Worm (Caenorhabditis elegans) whole organism, midembryonic: ENCODE results near the gene F47B7.3.
A peak's percentile ranks its signal among the peaks of the same experiment; 100 is the strongest.

Experiments used
- T22C8.4 ChIP-seq: fragments of 200-800 bp; sonication (Bioruptor generic); IDR thresholded peaks from 2 replicates; pipeline ENCODE4 v1.3.6; 2022; ENCODE audit warnings: missing genetic modification characterization, missing compliant biosample characterization
- cog-1 ChIP-seq: sonication (generic microtip); optimal IDR thresholded peaks from 2 replicates; lab custom pipeline; 2016; ENCODE audit warnings: missing genetic modification characterization, missing compliant biosample characterization
- flt-1 ChIP-seq: fragments of 200-800 bp; sonication (Bioruptor generic); IDR thresholded peaks from 2 replicates; pipeline ENCODE4 v1.3.6; 2022; ENCODE audit warnings: missing genetic modification characterization, missing compliant biosample characterization
- klf-2 ChIP-seq: fragments of 200-800 bp; sonication (Bioruptor generic); conservative IDR thresholded peaks from 2 replicates; pipeline ENCODE4 v1.3.6; 2022; ENCODE audit warnings: missing genetic modification reagents, missing genetic modification characterization, missing compliant biosample characterization
- med-1 ChIP-seq: sonication (generic microtip); optimal IDR thresholded peaks from 2 replicates; lab custom pipeline; 2017; ENCODE audit warnings: missing genetic modification characterization, mild to moderate bottlenecking, missing compliant biosample characterization, antibody characterized with exemption, missing genetic modification reagents; ENCODE audit not compliant: insufficient read depth
- ref-1 ChIP-seq: fragments of 200-800 bp; sonication (Bioruptor generic); conservative IDR thresholded peaks from 2 replicates; pipeline ENCODE4 v1.3.6; 2022; ENCODE audit warnings: missing genetic modification reagents, missing genetic modification characterization, missing compliant biosample characterization
- tab-1 ChIP-seq: fragments of 200-800 bp; sonication (Bioruptor generic); IDR thresholded peaks from 2 replicates; pipeline ENCODE4 v1.3.6; 2022; ENCODE audit warnings: missing genetic modification characterization, missing compliant biosample characterization
- ztf-23 ChIP-seq: fragments of 200-800 bp; sonication (Bioruptor generic); IDR thresholded peaks from 2 replicates; pipeline ENCODE4 v1.3.6; 2022; ENCODE audit warnings: missing genetic modification reagents, missing genetic modification characterization, missing compliant biosample characterization
- ztf-29 ChIP-seq: fragments of 200-800 bp; sonication (Bioruptor generic); IDR thresholded peaks from 2 replicates; pipeline ENCODE4 v1.3.6; 2022; ENCODE audit warnings: missing genetic modification reagents, missing genetic modification characterization, missing compliant biosample characterization

F47B7.3 gene

DNA sequence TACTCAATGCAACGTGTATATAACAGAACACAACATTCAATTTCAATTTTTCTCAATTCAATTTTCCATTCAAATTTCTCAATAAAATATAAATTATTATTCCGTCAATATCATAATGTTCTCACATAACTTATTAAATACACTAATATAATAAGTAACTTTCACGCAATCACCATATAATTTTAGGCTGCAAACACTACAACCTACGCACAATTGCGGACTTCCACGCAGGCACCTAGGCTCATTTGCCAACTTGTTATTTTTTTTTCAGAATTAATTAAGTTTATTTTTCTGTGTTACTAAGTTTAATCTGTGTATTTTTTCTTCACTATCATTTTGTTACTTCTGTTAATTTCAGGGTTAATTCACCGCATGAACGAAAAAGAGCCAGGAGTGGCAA lies 8.2 kb upstream of the F47B7.3 start, which contains the start of gene F47B7.2:
F47B7.2 (plus strand) TSS at position 358 of the 400 bp plus-strand sequence.
- TF ChIP-seq ref-1 (GFP tag; lab: Robert Waterston, UW) (no peak), tab-1 (GFP tag; lab: Robert Waterston, UW) (no peak), T22C8.4 (GFP tag; lab: Robert Waterston, UW) (no peak), ztf-23 (GFP tag; lab: Robert Waterston, UW) (no peak), cog-1 (no peak), ztf-29 (no peak), med-1 (no peak), flt-1 (no peak), klf-2 (GFP tag; lab: Robert Waterston, UW) (no peak)

DNA sequence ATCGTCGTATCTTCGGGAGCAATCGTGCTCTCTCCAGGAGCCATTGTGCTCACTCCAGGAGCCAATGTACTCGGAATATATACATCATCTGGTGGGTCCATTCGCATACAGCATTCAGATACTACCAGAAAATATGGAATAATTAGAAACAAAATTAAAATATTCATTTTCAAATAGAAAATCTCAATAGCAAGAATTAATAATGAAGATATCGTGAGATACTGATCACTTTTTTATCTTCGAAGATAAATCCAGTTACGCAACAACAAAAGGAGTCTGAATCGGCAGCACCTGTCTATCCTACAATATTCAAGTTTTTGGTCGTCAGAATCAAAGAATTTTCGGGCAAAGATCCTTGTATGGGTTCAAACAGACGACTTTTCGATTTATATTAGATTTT lies 4.5 kb upstream of the F47B7.3 start, which contains the start of gene F47B7.5:
F47B7.5 (minus strand) TSS at position 101 of the 400 bp plus-strand sequence.
- no peak for TF ChIP-seq tab-1 (GFP tag; lab: Robert Waterston, UW)
- no peak for TF ChIP-seq med-1
- no peak for TF ChIP-seq ref-1 (GFP tag; lab: Robert Waterston, UW)
- TF ChIP-seq flt-1 = no peak
- TF ChIP-seq ztf-23 (GFP tag; lab: Robert Waterston, UW) = no peak
- TF ChIP-seq ztf-29 = no peak
- TF ChIP-seq klf-2 (GFP tag; lab: Robert Waterston, UW) = no peak
- TF ChIP-seq T22C8.4 (GFP tag; lab: Robert Waterston, UW) = no peak
- no peak for TF ChIP-seq cog-1

DNA sequence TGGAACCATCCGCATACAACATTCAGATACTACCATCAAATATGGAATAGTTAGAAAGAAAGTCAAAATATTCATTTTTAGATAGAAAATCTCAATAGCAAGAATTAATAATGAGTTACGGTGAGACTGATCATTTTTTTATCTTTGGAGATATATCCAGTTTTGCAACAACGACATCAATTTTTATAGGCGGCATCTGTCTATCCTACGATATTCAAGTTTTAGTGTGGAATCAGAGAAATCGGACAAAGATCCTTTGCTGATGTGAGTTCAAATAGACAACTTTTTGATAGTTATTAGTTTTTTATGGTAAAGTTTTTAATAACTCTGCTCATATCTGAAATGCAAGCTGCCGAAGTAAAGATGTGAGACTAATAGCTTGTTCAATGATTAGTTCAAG lies 2.4 kb upstream of the F47B7.3 start, which contains the start of gene F47B7.4:
F47B7.4 (minus strand) TSS at position 101 of the 400 bp plus-strand sequence.
- TF ChIP-seq flt-1 (no peak), T22C8.4 (GFP tag; lab: Robert Waterston, UW) (no peak), ref-1 (GFP tag; lab: Robert Waterston, UW) (no peak)

DNA sequence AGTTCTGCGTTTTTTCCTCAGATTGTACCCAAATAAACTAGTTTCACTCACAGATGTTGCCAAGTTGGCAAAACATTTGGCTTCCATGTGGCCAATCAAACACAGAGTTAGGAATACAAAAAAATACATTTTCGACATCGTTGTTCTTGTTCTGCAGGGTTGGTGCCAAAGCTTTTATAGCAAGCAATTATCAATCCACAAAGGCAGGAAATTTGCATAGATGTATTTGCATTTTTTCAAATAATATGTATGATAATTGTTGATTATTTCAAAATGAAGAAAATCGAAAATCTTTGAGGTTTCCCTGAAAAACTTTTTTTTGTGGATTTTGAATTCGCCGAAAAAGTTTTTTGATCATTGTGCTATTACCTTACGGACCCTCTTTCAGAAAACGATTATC lies 1.8 kb downstream of the F47B7.3 start, which contains the start of gene T14G12.11:
T14G12.11 (minus strand) TSS at position 138 of the 400 bp plus-strand sequence.
- TF ChIP-seq tab-1 (GFP tag; lab: Robert Waterston, UW) = no peak
- TF ChIP-seq ztf-23 (GFP tag; lab: Robert Waterston, UW) = no peak
- no peak for TF ChIP-seq ref-1 (GFP tag; lab: Robert Waterston, UW)

DNA sequence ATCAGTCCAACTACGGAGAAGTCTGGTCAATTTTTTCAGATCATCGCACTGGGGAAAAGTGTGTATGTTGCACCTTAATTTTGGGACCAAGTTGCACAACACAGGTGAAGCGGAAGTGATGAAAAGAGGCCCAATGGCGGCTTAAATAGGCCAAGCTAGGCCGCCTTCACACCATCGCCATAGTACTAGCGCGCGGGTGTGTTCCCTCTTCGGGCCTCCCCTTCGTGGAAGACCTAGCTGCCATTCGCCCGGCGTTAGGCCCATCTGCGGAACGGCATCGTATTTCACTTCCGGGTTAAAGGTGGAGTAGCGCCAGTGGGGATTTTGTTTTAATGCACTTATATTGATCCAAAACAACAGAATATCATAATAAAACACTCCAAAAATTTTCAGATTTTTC lies 4.4 kb downstream of the F47B7.3 start:
- TF ChIP-seq ztf-23 (GFP tag; lab: Robert Waterston, UW) (no peak), tab-1 (GFP tag; lab: Robert Waterston, UW) (0 out of 2 replicates have a peak, but pooled peaks have one; percentile 44)

DNA sequence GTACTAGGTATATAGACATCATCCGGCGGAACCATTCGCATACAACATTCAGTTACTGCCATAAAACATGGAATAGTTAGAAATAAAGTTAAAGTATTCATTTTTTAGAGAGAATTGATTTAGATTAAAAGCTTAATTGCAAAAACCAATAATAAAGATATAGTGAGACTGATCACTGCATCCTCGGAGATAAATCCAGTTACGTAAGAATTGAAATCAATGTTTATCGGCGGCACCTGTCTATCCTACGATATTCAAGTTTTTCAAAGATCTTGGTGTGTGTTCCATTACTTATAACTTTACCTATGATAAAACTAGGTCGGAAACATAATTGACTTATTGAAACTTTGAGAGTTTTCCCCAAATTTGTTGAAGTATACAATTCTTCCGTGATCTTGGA lies 4.8 kb downstream of the F47B7.3 start, which contains the start of gene T14G12.6:
T14G12.6 (minus strand) TSS at position 101 of the 400 bp plus-strand sequence.
- TF ChIP-seq klf-2 (GFP tag; lab: Robert Waterston, UW) = no peak
- no peak for TF ChIP-seq flt-1
- TF ChIP-seq tab-1 (GFP tag; lab: Robert Waterston, UW) = no peak
- no peak for TF ChIP-seq med-1
- no peak for TF ChIP-seq ztf-23 (GFP tag; lab: Robert Waterston, UW)
- no peak for TF ChIP-seq ztf-29
- no peak for TF ChIP-seq ref-1 (GFP tag; lab: Robert Waterston, UW)
- TF ChIP-seq T22C8.4 (GFP tag; lab: Robert Waterston, UW) = no peak
- no peak for TF ChIP-seq cog-1

DNA sequence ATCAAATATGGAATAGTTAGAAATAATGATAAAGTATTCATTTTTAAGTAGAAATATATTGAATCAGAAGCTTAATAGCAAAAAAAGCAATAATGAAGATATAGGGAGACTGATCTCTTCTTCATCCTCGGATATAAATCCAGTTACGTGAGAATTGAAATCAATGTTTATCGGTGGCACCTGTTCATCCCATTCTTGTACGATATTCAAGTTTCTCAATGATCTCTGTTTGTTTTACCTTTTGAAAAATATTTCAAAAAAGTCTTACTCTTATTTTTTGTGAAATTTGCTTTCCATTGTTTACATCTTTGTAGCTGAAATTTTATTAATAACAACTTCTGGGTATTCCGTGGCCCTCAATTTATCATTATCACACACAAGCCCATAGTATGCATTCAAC lies 5.8 kb downstream of the F47B7.3 start, which contains the start of gene T14G12.12:
T14G12.12 (minus strand) TSS at position 101 of the 400 bp plus-strand sequence.
- TF ChIP-seq cog-1 (no peak), klf-2 (GFP tag; lab: Robert Waterston, UW) (no peak), ref-1 (GFP tag; lab: Robert Waterston, UW) (no peak), flt-1 (no peak), tab-1 (GFP tag; lab: Robert Waterston, UW) (no peak), ztf-29 (no peak), med-1 (no peak), T22C8.4 (GFP tag; lab: Robert Waterston, UW) (no peak), ztf-23 (GFP tag; lab: Robert Waterston, UW) (no peak)

DNA sequence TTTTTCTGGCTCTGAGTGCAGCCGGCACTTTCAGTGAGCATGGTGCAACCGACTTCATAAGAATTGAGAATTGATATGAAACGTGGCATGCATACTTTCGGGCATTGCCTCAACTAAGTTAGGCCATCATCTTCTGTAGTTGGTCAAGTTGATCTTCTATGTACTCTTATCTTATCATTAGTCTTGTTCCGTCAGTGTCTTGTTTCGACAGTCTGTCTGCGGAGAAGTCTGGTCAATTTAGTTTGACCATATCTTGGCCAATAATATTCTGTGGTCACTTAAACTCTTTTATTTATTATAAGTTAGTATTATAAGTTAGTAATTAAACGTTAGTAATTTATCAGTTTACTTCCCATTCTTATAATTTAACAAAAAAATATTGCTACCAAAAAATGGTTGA lies 8.0 kb downstream of the F47B7.3 start:
- TF ChIP-seq klf-2 (GFP tag; lab: Robert Waterston, UW) (no peak), ref-1 (GFP tag; lab: Robert Waterston, UW) (no peak), tab-1 (GFP tag; lab: Robert Waterston, UW) (no peak), ztf-23 (GFP tag; lab: Robert Waterston, UW) (no peak), med-1 (no peak), cog-1 (no peak), flt-1 (no peak), T22C8.4 (GFP tag; lab: Robert Waterston, UW) (no peak), ztf-29 (no peak)

DNA sequence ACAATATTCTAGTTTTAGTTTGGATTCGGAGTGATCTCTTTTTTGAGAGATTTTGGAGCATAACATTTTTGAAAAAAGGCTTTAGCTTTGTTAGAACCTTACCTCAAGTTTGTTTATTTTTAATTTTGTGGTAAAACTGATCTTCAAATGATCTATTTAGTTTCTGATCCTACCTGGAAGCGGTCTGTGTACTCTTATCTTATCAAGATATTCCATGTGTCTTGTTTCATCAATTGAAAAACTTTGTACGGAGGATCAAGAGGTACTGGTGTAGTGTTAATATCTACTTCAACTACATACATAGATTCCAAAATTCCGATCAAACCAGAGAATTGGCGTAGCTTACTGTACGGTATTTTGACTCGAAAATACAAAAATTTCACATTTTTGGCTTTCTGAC lies 8.4 kb downstream of the F47B7.3 start:
- TF ChIP-seq T22C8.4 (GFP tag; lab: Robert Waterston, UW) (no peak), ref-1 (GFP tag; lab: Robert Waterston, UW) (no peak), cog-1 (no peak), flt-1 (no peak), med-1 (no peak), tab-1 (GFP tag; lab: Robert Waterston, UW) (no peak), klf-2 (GFP tag; lab: Robert Waterston, UW) (no peak), ztf-23 (GFP tag; lab: Robert Waterston, UW) (no peak), ztf-29 (no peak)

DNA sequence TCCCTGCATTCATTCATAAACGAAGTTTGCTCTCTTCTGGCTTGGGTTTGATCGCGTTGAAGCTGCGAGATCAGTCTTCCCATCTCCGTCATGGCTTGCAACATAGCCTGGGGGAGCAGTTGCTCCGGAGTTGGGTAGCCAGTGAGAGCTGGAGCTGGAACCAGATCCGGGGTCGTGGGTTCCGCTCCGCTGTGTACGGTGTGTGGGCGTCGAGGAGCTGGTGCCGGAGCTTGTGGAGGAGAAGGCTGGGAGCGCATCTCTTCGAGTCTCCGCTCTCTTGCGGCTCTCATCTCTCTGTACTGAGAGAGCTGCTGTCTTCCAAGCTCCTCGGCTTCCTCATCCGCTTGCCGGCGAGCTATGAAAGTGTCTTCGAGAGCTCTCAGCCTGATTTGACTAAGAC lies 11.8 kb downstream of the F47B7.3 start:
- 0 out of 2 replicates have a peak, but pooled peaks have one; percentile 11 for TF ChIP-seq tab-1 (GFP tag; lab: Robert Waterston, UW)
- TF ChIP-seq cog-1 = no peak

DNA sequence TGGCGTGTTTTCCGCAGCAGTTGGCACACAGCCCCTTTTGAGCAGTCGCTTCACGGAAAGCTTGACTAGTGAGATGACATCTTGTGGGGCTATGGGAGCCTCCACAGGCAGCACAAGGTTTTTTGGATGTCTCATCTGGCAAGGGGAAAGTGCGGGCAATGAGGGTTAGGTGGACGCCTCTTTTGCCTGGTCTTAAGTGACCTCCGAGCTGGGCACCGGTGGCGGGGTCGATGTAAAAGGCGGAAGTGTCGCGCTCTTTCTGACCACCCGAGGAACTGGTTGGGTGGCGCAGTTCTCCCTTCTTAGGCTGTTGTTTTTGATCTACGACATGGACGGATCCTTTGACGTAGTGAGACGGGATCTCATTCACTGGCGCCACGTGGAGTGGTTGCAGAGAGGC lies 12.8 kb downstream of the F47B7.3 start:
- no peak for TF ChIP-seq ztf-23 (GFP tag; lab: Robert Waterston, UW)
- no peak for TF ChIP-seq med-1
- TF ChIP-seq cog-1 = no peak
- no peak for TF ChIP-seq ref-1 (GFP tag; lab: Robert Waterston, UW)
- TF ChIP-seq klf-2 (GFP tag; lab: Robert Waterston, UW) = no peak
- no peak for TF ChIP-seq flt-1
- TF ChIP-seq T22C8.4 (GFP tag; lab: Robert Waterston, UW) = no peak
- TF ChIP-seq ztf-29 = no peak
- no peak for TF ChIP-seq tab-1 (GFP tag; lab: Robert Waterston, UW)
